Fruit fly (Drosophila melanogaster) whole organism, pupa: ENCODE data around the gene CG1307.

ENCODE experiments used
- CG10348 ChIP-seq: fragments of 200-800 bp; sonication (Bioruptor generic); IDR thresholded peaks from 2 replicates; pipeline ENCODE4 v1.3.6; 2022; ENCODE audit warnings: missing biosample characterization, missing genetic modification characterization
- CG12605 ChIP-seq: fragments of 200-800 bp; sonication (Bioruptor generic); IDR thresholded peaks from 2 replicates; pipeline ENCODE4 v1.3.6; 2022; ENCODE audit warnings: missing biosample characterization, missing genetic modification characterization
- CG13204 ChIP-seq: fragments of 200-800 bp; sonication (Bioruptor generic); optimal IDR thresholded peaks from 2 replicates; lab custom pipeline; 2018; ENCODE audit warnings: missing biosample characterization, mild to moderate bottlenecking, missing genetic modification characterization, moderate library complexity
- CG14655 ChIP-seq: fragments of 200-800 bp; sonication (Bioruptor generic); optimal IDR thresholded peaks from 3 replicates; lab custom pipeline; 2017; ENCODE audit warnings: mild to moderate bottlenecking, missing biosample characterization, missing genetic modification reagents, missing genetic modification characterization
- CG15710 ChIP-seq: fragments of 200-800 bp; sonication (Bioruptor generic); optimal IDR thresholded peaks from 2 replicates; lab custom pipeline; 2018; ENCODE audit warnings: missing biosample characterization, mild to moderate bottlenecking, missing genetic modification characterization, moderate library complexity
- CG17806 ChIP-seq: fragments of 200-800 bp; sonication (Bioruptor generic); optimal IDR thresholded peaks from 2 replicates; lab custom pipeline; 2018; ENCODE audit warnings: missing biosample characterization, mild to moderate bottlenecking, missing genetic modification characterization, moderate library complexity
- CG32121 ChIP-seq: fragments of 200-800 bp; sonication (Bioruptor generic); IDR thresholded peaks from 2 replicates; pipeline ENCODE4 v1.3.6; 2022; ENCODE audit warnings: missing biosample characterization, missing genetic modification characterization
- CG34367 ChIP-seq: fragments of 200-800 bp; sonication (Bioruptor generic); optimal IDR thresholded peaks from 2 replicates; lab custom pipeline; 2018; ENCODE audit warnings: missing biosample characterization, mild to moderate bottlenecking, missing genetic modification characterization
- CG4496 ChIP-seq: fragments of 200-800 bp; sonication (Bioruptor generic); IDR thresholded peaks from 3 replicates; pipeline ENCODE4 v1.3.6; 2022; ENCODE audit warnings: missing biosample characterization, missing genetic modification characterization
- CG8159 ChIP-seq: fragments of 200-800 bp; sonication (Bioruptor generic); optimal IDR thresholded peaks from 3 replicates; lab custom pipeline; 2018; ENCODE audit warnings: missing biosample characterization, mild to moderate bottlenecking, missing genetic modification characterization, moderate library complexity
- CG8301 ChIP-seq: fragments of 200-800 bp; sonication (Bioruptor generic); optimal IDR thresholded peaks from 2 replicates; lab custom pipeline; 2018; ENCODE audit warnings: missing biosample characterization, mild to moderate bottlenecking, missing genetic modification characterization
- CG9948 ChIP-seq: fragments of 200-800 bp; sonication (Bioruptor generic); optimal IDR thresholded peaks from 2 replicates; lab custom pipeline; 2018; ENCODE audit warnings: missing biosample characterization, mild to moderate bottlenecking, missing genetic modification characterization, moderate library complexity
- D1 ChIP-seq: fragments of 200-800 bp; sonication (Bioruptor generic); optimal IDR thresholded peaks from 2 replicates; lab custom pipeline; 2018; ENCODE audit warnings: missing biosample characterization, mild to moderate bottlenecking, missing genetic modification characterization, moderate library complexity
- EcR ChIP-seq: fragments of 200-800 bp; sonication (Bioruptor generic); optimal IDR thresholded peaks from 3 replicates; lab custom pipeline; 2019; ENCODE audit warnings: missing biosample characterization, missing genetic modification characterization, mild to moderate bottlenecking, moderate library complexity, missing genetic modification reagents
- Ets98B ChIP-seq: fragments of 200-800 bp; sonication (Bioruptor generic); IDR thresholded peaks from 2 replicates; pipeline ENCODE4 v1.3.6; 2022; ENCODE audit warnings: missing biosample characterization, missing genetic modification characterization
- Pif1A ChIP-seq: fragments of 200-800 bp; sonication (Bioruptor generic); optimal IDR thresholded peaks from 3 replicates; lab custom pipeline; 2016; ENCODE audit warnings: missing biosample characterization, missing genetic modification characterization
- Pif1B ChIP-seq: fragments of 200-800 bp; sonication (Bioruptor generic); optimal IDR thresholded peaks from 3 replicates; lab custom pipeline; 2016; ENCODE audit warnings: missing biosample characterization, missing genetic modification characterization
- Snoo ChIP-seq: fragments of 200-800 bp; sonication (Bioruptor generic); optimal IDR thresholded peaks from 3 replicates; lab custom pipeline; 2017; ENCODE audit warnings: missing biosample characterization, mild to moderate bottlenecking, missing genetic modification characterization, inconsistent platforms
- fd96Ca ChIP-seq: fragments of 200-800 bp; sonication (Bioruptor generic); IDR thresholded peaks from 3 replicates; pipeline ENCODE4 v1.3.6; 2022; ENCODE audit warnings: missing biosample characterization, missing genetic modification characterization
- gl ChIP-seq: fragments of 200-800 bp; sonication (Bioruptor generic); optimal IDR thresholded peaks from 2 replicates; lab custom pipeline; 2018; ENCODE audit warnings: missing biosample characterization, mild to moderate bottlenecking, missing genetic modification characterization
- rn ChIP-seq: fragments of 200-800 bp; sonication (Bioruptor generic); IDR thresholded peaks from 2 replicates; pipeline ENCODE4 v1.3.6; 2022; ENCODE audit warnings: missing biosample characterization, missing genetic modification characterization

The CG1307 gene

dm6 chr3R:6691658-6692057 lies 34.4 kb upstream of the CG1307 start, which contains the start of gene Ccp84Ae:
Gene Ccp84Ae (minus strand): TSS chr3R:6691758.
- TF ChIP-seq D1 (tag; lab: Kevin White, UChicago) (no peak), CG8159 (tag; lab: Kevin White, UChicago) (no peak)
- TF ChIP-seq, all 21 proteins: peak for 0

- TF ChIP-seq CG17806 (no peak), Pif1B (GFP tag; lab: Kevin White, UChicago) (no peak)
These were observed 32.9 kb upstream of the CG1307 start, which contains the start of gene Ccp84Af for dm6 chr3R:6690139-6690538. Gene Ccp84Af (minus strand): TSS chr3R:6690239.

- TF ChIP-seq CG8301 (tag; lab: Kevin White, UChicago) (no peak), CG10348 (no peak), CG4496 (GFP tag; lab: Robert Waterston, UW) (no peak), CG8159 (tag; lab: Kevin White, UChicago) (no peak), Pif1B (GFP tag; lab: Kevin White, UChicago) (no peak), EcR (GFP tag; lab: Kevin White, UChicago) (no peak), rn (GFP tag; lab: Robert Waterston, UW) (no peak), Ets98B (no peak), Snoo (tag; lab: Kevin White, UChicago) (no peak), D1 (tag; lab: Kevin White, UChicago) (no peak), CG12605 (GFP tag; lab: Robert Waterston, UW) (no peak), CG14655 (GFP tag; lab: Kevin White, UChicago) (no peak), Pif1A (GFP tag; lab: Kevin White, UChicago) (no peak)
These were observed 30.9 kb upstream of the CG1307 start for dm6 chr3R:6688160-6688559.

dm6 chr3R:6687219-6687618 lies 30.0 kb upstream of the CG1307 start:
- TF ChIP-seq Snoo (tag; lab: Kevin White, UChicago) = no peak
- TF ChIP-seq rn (GFP tag; lab: Robert Waterston, UW) = no peak
- TF ChIP-seq CG4496 (GFP tag; lab: Robert Waterston, UW) = no peak
- no peak for TF ChIP-seq CG13204 (GFP tag; lab: Kevin White, UChicago)
- no peak for TF ChIP-seq Pif1B (GFP tag; lab: Kevin White, UChicago)
- no peak for TF ChIP-seq CG9948
- no peak for TF ChIP-seq CG34367 (tag; lab: Kevin White, UChicago)
- no peak for TF ChIP-seq CG32121
- no peak for TF ChIP-seq EcR (GFP tag; lab: Kevin White, UChicago)
- no peak for TF ChIP-seq CG12605 (GFP tag; lab: Robert Waterston, UW)
- TF ChIP-seq CG8159 (tag; lab: Kevin White, UChicago) = no peak
- TF ChIP-seq D1 (tag; lab: Kevin White, UChicago) = no peak
- TF ChIP-seq Pif1A (GFP tag; lab: Kevin White, UChicago) = no peak
- TF ChIP-seq CG15710 (tag; lab: Kevin White, UChicago) = no peak
- no peak for TF ChIP-seq fd96Ca (GFP tag; lab: Robert Waterston, UW)
- TF ChIP-seq Ets98B = no peak
- TF ChIP-seq CG14655 (GFP tag; lab: Kevin White, UChicago) = no peak
- no peak for TF ChIP-seq CG17806
- no peak for TF ChIP-seq gl (tag; lab: Kevin White, UChicago)
- TF ChIP-seq CG8301 (tag; lab: Kevin White, UChicago) = no peak

- TF ChIP-seq CG17806 = no peak
- no peak for TF ChIP-seq CG8301 (tag; lab: Kevin White, UChicago)
- no peak for TF ChIP-seq EcR (GFP tag; lab: Kevin White, UChicago)
- TF ChIP-seq gl (tag; lab: Kevin White, UChicago) = no peak
- TF ChIP-seq CG14655 (GFP tag; lab: Kevin White, UChicago) = no peak
- TF ChIP-seq Ets98B = no peak
- TF ChIP-seq CG13204 (GFP tag; lab: Kevin White, UChicago) = no peak
- TF ChIP-seq CG4496 (GFP tag; lab: Robert Waterston, UW) = no peak
- TF ChIP-seq CG10348 = no peak
- no peak for TF ChIP-seq D1 (tag; lab: Kevin White, UChicago)
- TF ChIP-seq CG8159 (tag; lab: Kevin White, UChicago) = no peak
- TF ChIP-seq CG9948 = no peak
- TF ChIP-seq CG32121 = no peak
- no peak for TF ChIP-seq CG34367 (tag; lab: Kevin White, UChicago)
- no peak for TF ChIP-seq Snoo (tag; lab: Kevin White, UChicago)
- TF ChIP-seq, all 21 proteins: peak for 0
These were observed 29.2 kb upstream of the CG1307 start, which contains the start of gene Ccp84Ag for dm6 chr3R:6686428-6686827. Gene Ccp84Ag (plus strand): TSS chr3R:6686728.

- TF ChIP-seq Pif1B (GFP tag; lab: Kevin White, UChicago) = no peak
- TF ChIP-seq CG8159 (tag; lab: Kevin White, UChicago) = no peak
- TF ChIP-seq CG13204 (GFP tag; lab: Kevin White, UChicago) = no peak
- no peak for TF ChIP-seq CG8301 (tag; lab: Kevin White, UChicago)
- no peak for TF ChIP-seq rn (GFP tag; lab: Robert Waterston, UW)
These were observed 26.9 kb upstream of the CG1307 start, which contains the start of gene Edg84A for dm6 chr3R:6684145-6684544. Gene Edg84A (plus strand): TSS chr3R:6684445.

dm6 chr3R:6683671-6684070 lies 26.4 kb upstream of the CG1307 start:
- no peak for TF ChIP-seq CG10348
- peak; percentile 74 for TF ChIP-seq D1 (tag; lab: Kevin White, UChicago)
